Fruit fly (Drosophila melanogaster): ENCODE data around the gene CG12003.
A peak's percentile ranks its signal among the peaks of the same experiment; 100 is the strongest.

The CG12003 gene

DNA sequence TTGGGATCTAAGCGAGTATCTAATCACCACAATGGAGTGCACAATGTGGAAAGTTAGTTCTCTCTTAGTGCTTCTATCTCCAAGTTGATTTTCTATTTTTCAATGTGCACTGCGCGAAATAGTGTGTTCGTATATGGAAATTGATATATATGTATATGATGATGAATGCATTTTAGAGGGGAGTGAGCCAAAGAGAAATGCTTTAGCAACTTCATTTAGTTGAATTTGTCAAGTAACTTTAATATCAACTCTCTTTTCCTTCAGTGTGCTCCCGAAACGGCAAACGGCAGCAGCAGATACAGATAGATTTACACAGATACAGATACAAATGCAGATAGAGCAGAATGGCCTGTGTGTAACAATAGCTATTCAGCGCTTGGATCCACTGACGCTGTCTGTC, 18.8 kb downstream of the CG12003 start (continued):
- no peak for TF ChIP-seq CG3281 (GFP tag; optimal IDR thresholded peaks at IDR 0.05)
- no peak for TF ChIP-seq Sry-β (GFP tag; optimal IDR thresholded peaks at IDR 0.05)
- peak; percentile 70; the same call in 1 of the 2 replicates for TF ChIP-seq sim (GFP tag; IDR thresholded peaks at IDR 0.05)
- TF ChIP-seq gsb (GFP tag; IDR thresholded peaks at IDR 0.05): no peak
- TF ChIP-seq Trl (optimal IDR thresholded peaks at IDR 0.05): no peak
- TF ChIP-seq Trl (GFP tag; optimal IDR thresholded peaks at IDR 0.05): no peak
- TF ChIP-seq amos (GFP tag; IDR thresholded peaks at IDR 0.05; ENCODE audit: partially characterized antibody): no peak
- no peak for TF ChIP-seq Dek (tag; optimal IDR thresholded peaks at IDR 0.05)
- TF ChIP-seq br (optimal IDR thresholded peaks at IDR 0.05): no peak
- no peak for TF ChIP-seq hth (optimal IDR thresholded peaks at IDR 0.05)
- peak; percentile 22; the same call in 1 of the 2 replicates for TF ChIP-seq seq (GFP tag; IDR thresholded peaks at IDR 0.05)
- no peak for TF ChIP-seq crp (GFP tag; optimal IDR thresholded peaks at IDR 0.05)
- 0 out of 2 replicates have a peak, but pooled peaks have one; percentile 42 for TF ChIP-seq CG11247 (GFP tag; IDR thresholded peaks at IDR 0.05)
- no peak for TF ChIP-seq corto (GFP tag; optimal IDR thresholded peaks at IDR 0.05)
- no peak for TF ChIP-seq tin (GFP tag; optimal IDR thresholded peaks at IDR 0.05)
- TF ChIP-seq CG16779 (GFP tag; IDR thresholded peaks at IDR 0.05): no peak
- peak; percentile 47 for TF ChIP-seq CG16815 (GFP tag; optimal IDR thresholded peaks at IDR 0.05)
- no peak for TF ChIP-seq zfh2 (GFP tag; optimal IDR thresholded peaks at IDR 0.05)
- peak; percentile 25 for TF ChIP-seq odd (GFP tag; optimal IDR thresholded peaks at IDR 0.05)
- peak; percentile 17 for TF ChIP-seq Bdp1 (GFP tag; optimal IDR thresholded peaks at IDR 0.05)
- TF ChIP-seq CG30431 (GFP tag; optimal IDR thresholded peaks at IDR 0.05): peak; percentile 52
- no peak for TF ChIP-seq CG17612 (GFP tag; IDR thresholded peaks at IDR 0.05)
- TF ChIP-seq stc (GFP tag; IDR thresholded peaks at IDR 0.05): peak; percentile 58
- peak; percentile 58 for TF ChIP-seq CG2678 (tag; optimal IDR thresholded peaks at IDR 0.05)
- peak; percentile 87 for TF ChIP-seq Drgx (GFP tag; IDR thresholded peaks at IDR 0.05)
- TF ChIP-seq gt (GFP tag; IDR thresholded peaks at IDR 0.05): peak; percentile 27; the same call in 1 of the 2 replicates
- peak; percentile 66 for TF ChIP-seq grau (tag; optimal IDR thresholded peaks at IDR 0.05)
- TF ChIP-seq CoRest (tag; optimal IDR thresholded peaks at IDR 0.05): peak; percentile 60
- peak; percentile 22 for TF ChIP-seq CG17802 (tag; optimal IDR thresholded peaks at IDR 0.05)
- TF ChIP-seq dmrt99B (tag; optimal IDR thresholded peaks at IDR 0.05): peak; percentile 62
- TF ChIP-seq Dip3 (GFP tag; optimal IDR thresholded peaks at IDR 0.05): peak; percentile 25
- TF ChIP-seq btn (GFP tag; optimal IDR thresholded peaks at IDR 0.05): no peak
- TF ChIP-seq CG12219 (GFP tag; optimal IDR thresholded peaks at IDR 0.05): peak; percentile 64
- TF ChIP-seq sens (GFP tag): peak; percentile 93
- TF ChIP-seq BEAF-32 (GFP tag; optimal IDR thresholded peaks at IDR 0.05): no peak
- no peak for TF ChIP-seq Dll (GFP tag; IDR thresholded peaks at IDR 0.05; ENCODE audit: partially characterized antibody)
- TF ChIP-seq nau (GFP tag; optimal IDR thresholded peaks at IDR 0.05): no peak
- no peak for TF ChIP-seq stwl (tag; optimal IDR thresholded peaks at IDR 0.05)
- TF ChIP-seq CG7271 (tag; optimal IDR thresholded peaks at IDR 0.05): no peak
- no peak for TF ChIP-seq CG1792 (GFP tag; optimal IDR thresholded peaks at IDR 0.05)
- TF ChIP-seq CG18599 (GFP tag; optimal IDR thresholded peaks at IDR 0.05): no peak
- peak; percentile 45 for TF ChIP-seq org-1 (GFP tag; optimal IDR thresholded peaks at IDR 0.05)
- peak; percentile 38 for TF ChIP-seq CG18619 (GFP tag; optimal IDR thresholded peaks at IDR 0.05)
- TF ChIP-seq hkb (optimal IDR thresholded peaks at IDR 0.05): no peak
- no peak for TF ChIP-seq hkb (GFP tag; IDR thresholded peaks at IDR 0.05)
- no peak for TF ChIP-seq CkIIα-i1 (GFP tag; IDR thresholded peaks at IDR 0.05)
- peak; percentile 64 for TF ChIP-seq tgo (GFP tag; IDR thresholded peaks at IDR 0.05)
- TF ChIP-seq D19A (tag; optimal IDR thresholded peaks at IDR 0.05): no peak
- TF ChIP-seq mam (GFP tag; optimal IDR thresholded peaks at IDR 0.05): no peak
- TF ChIP-seq bbx (GFP tag; IDR thresholded peaks at IDR 0.05; ENCODE audit: partially characterized antibody): no peak
- no peak for TF ChIP-seq Poxn (GFP tag; IDR thresholded peaks at IDR 0.05)
- TF ChIP-seq CG15073 (GFP tag; optimal IDR thresholded peaks at IDR 0.05): no peak
- peak; percentile 63 for TF ChIP-seq Hr3 (GFP tag; optimal IDR thresholded peaks at IDR 0.05)

Measured in whole organism, embryonic.